Fruit fly (Drosophila melanogaster) whole organism, embryonic: ENCODE data around the gene CG31016.

Experiments used
- CG2202 ChIP-seq: fragments of 200-800 bp; sonication (Bioruptor generic); optimal IDR thresholded peaks from 2 replicates; lab custom pipeline; 2018; ENCODE audit warnings: missing biosample characterization, mild to moderate bottlenecking, missing genetic modification characterization
- CG34376 ChIP-seq: fragments of 200-800 bp; sonication (Bioruptor generic); optimal IDR thresholded peaks from 2 replicates; lab custom pipeline; 2018; ENCODE audit warnings: missing biosample characterization, mild to moderate bottlenecking, missing genetic modification characterization
- CG4707 ChIP-seq: fragments of 200-800 bp; sonication (Bioruptor generic); optimal IDR thresholded peaks from 2 replicates; lab custom pipeline; 2018; ENCODE audit warnings: missing biosample characterization, mild to moderate bottlenecking, missing genetic modification characterization, moderate library complexity
- CG8765 ChIP-seq: fragments of 200-800 bp; sonication (Bioruptor generic); IDR thresholded peaks from 2 replicates; pipeline ENCODE4 v1.3.6; 2022; ENCODE audit warnings: missing biosample characterization, missing genetic modification characterization
- CG9797 ChIP-seq: fragments of 200-800 bp; sonication (Bioruptor generic); optimal IDR thresholded peaks from 3 replicates; lab custom pipeline; 2018; ENCODE audit warnings: missing biosample characterization, mild to moderate bottlenecking, missing genetic modification characterization
- NC2α ChIP-seq: fragments of 200-800 bp; sonication (Bioruptor generic); optimal IDR thresholded peaks from 2 replicates; lab custom pipeline; 2016; ENCODE audit warnings: missing biosample characterization, missing genetic modification characterization
- NFAT ChIP-seq: fragments of 200-800 bp; sonication (Bioruptor generic); IDR thresholded peaks from 2 replicates; pipeline ENCODE4 v1.3.6; 2022; ENCODE audit warnings: missing biosample characterization, missing genetic modification characterization
- dati ChIP-seq: fragments of 200-800 bp; sonication (Bioruptor generic); IDR thresholded peaks from 2 replicates; pipeline ENCODE4 v1.3.6; 2022; ENCODE audit warnings: missing biosample characterization, missing genetic modification characterization
- insv ChIP-seq, 2 experiments: fragments of 200-800 bp; sonication (Bioruptor generic); optimal IDR thresholded peaks; 3 replicates each; lab custom pipeline; 2016 to 2018; ENCODE audit warnings: missing biosample characterization in 2 of 2, missing genetic modification characterization in 2 of 2
- sens ChIP-seq: fragments of 200-800 bp; sonication (Bioruptor generic); peaks from one replicate; lab custom pipeline; 2016; ENCODE audit warnings: missing biosample characterization, missing genetic modification characterization

- TF ChIP-seq sens (GFP tag; lab: Kevin White, UChicago) (no peak), insv (GFP tag; optimal IDR thresholded peaks at IDR 0.05; lab: Kevin White, UChicago) (no peak), CG34376 (GFP tag; lab: Kevin White, UChicago) (no peak), CG4707 (GFP tag; lab: Kevin White, UChicago) (no peak), CG9797 (no peak), CG8765 (GFP tag; lab: Robert Waterston, UW) (no peak), NFAT (GFP tag; lab: Robert Waterston, UW) (no peak), NC2α (no peak), CG2202 (tag; lab: Kevin White, UChicago) (no peak), dati (GFP tag; lab: Robert Waterston, UW) (no peak)
Measured at dm6 chr3R:30621806-30622205, 15.8 kb downstream of the CG31016 start, which contains the start of gene CG44954.
